Fruit fly (Drosophila melanogaster): ENCODE measurements around the gene CG46435.

DNA sequence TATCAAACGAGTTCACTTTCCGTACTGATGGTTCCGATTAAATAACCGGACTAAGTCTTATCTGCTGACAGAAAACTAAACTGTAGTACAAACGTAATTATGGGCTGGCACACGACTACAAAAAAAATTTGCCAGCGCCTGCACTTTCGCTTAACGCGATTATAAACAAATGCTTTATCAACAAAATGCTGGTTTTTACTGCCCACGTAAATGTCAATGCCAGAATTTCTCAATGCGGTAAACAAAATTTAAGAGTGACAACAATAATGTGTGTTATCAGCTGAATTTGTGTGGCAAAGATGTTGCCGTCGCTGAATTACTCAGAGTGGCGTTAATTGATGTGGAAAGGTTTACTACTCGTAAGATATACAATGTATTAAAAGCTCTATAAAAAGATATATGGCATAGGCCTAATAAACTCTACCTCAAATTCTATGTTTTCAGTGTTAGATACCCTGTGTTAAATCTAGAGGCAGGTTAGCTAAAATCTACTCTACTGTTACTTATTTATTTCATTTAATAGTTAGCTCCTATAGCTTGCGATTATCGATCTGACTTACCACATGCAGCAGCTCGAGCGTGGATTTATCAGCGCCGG lies 48.8 kb upstream of the CG46435 start:
- no peak for TF ChIP-seq bsh (GFP tag; optimal IDR thresholded peaks at IDR 0.05)
- TF ChIP-seq so (GFP tag; IDR thresholded peaks at IDR 0.05), result no peak
- TF ChIP-seq CG10959 (GFP tag; IDR thresholded peaks at IDR 0.05), result no peak
- TF ChIP-seq sr (GFP tag; IDR thresholded peaks at IDR 0.05), result no peak
- TF ChIP-seq CG1529 (GFP tag; optimal IDR thresholded peaks at IDR 0.05), result no peak
- no peak for TF ChIP-seq psq (GFP tag; optimal IDR thresholded peaks at IDR 0.05)

All from whole organism, embryonic.